Fruit fly (Drosophila melanogaster): Measurements from ENCODE around the gene CG3437.

- TF ChIP-seq CG16779 (tag; optimal IDR thresholded peaks at IDR 0.05) (no peak), Eip93F (GFP tag; optimal IDR thresholded peaks at IDR 0.05) (no peak), Sox15 (GFP tag; optimal IDR thresholded peaks at IDR 0.05) (no peak), CG34406 (GFP tag; optimal IDR thresholded peaks at IDR 0.05) (peak; percentile 7), topi (GFP tag; optimal IDR thresholded peaks at IDR 0.05) (no peak), CG11762 (GFP tag; optimal IDR thresholded peaks at IDR 0.05; ENCODE audit: insufficient read depth) (no peak)
These were observed 47.7 kb upstream of the CG3437 start, which contains the start of gene path for dm6 chr3L:9505007-9505712.

Data from whole organism, prepupa.